Worm (Caenorhabditis elegans): ENCODE data around the gene sri-51.

Gene sri-51

ce11 chrII:3198998-3199397 is at the start of gene sri-51:
Gene sri-51 (minus strand): TSS chrII:3199098.
- TF ChIP-seq unc-39 (tag; optimal IDR thresholded peaks at IDR 0.05) (no peak), mab-5 (tag; optimal IDR thresholded peaks at IDR 0.05) (no peak), nhr-2 (tag; optimal IDR thresholded peaks at IDR 0.05) (no peak), nhr-28 (tag; optimal IDR thresholded peaks at IDR 0.05) (no peak), unc-62 (GFP tag; optimal IDR thresholded peaks at IDR 0.05) (no peak), nhr-237 (tag; optimal IDR thresholded peaks at IDR 0.05) (no peak), drap-1 (GFP tag; optimal IDR thresholded peaks at IDR 0.05) (no peak), cnd-1 (tag; optimal IDR thresholded peaks at IDR 0.05) (no peak), elt-1 (tag; optimal IDR thresholded peaks at IDR 0.05; ENCODE audit: borderline replicate concordance, insufficient read depth) (no peak), M03D4.4 (tag; optimal IDR thresholded peaks at IDR 0.05) (no peak), ceh-43 (GFP tag; optimal IDR thresholded peaks at IDR 0.05) (no peak), sem-2 (GFP tag; optimal IDR thresholded peaks at IDR 0.05) (no peak), nhr-12 (tag; optimal IDR thresholded peaks at IDR 0.05) (no peak), nhr-76 (tag; optimal IDR thresholded peaks at IDR 0.05) (no peak), ceh-39 (tag; optimal IDR thresholded peaks at IDR 0.05) (no peak)

ce11 chrII:3248043-3248718 is 49.3 kb upstream of the sri-51 start, which contains the start of the genes fbxc-50 and C17F4.2:
Gene fbxc-50 (minus strand): TSS chrII:3248123.
Gene C17F4.2 (plus strand): TSS chrII:3248668.
- TF ChIP-seq drap-1 (GFP tag; optimal IDR thresholded peaks at IDR 0.05) (no peak), hlh-1 (tag; optimal IDR thresholded peaks at IDR 0.05) (peak; percentile 35)

- TF ChIP-seq ceh-83 (GFP tag; optimal IDR thresholded peaks at IDR 0.05) (no peak), blmp-1 (tag; optimal IDR thresholded peaks at IDR 0.05) (no peak), elt-3 (tag; optimal IDR thresholded peaks at IDR 0.05) (no peak), nhr-76 (tag; optimal IDR thresholded peaks at IDR 0.05) (no peak), ceh-39 (tag; optimal IDR thresholded peaks at IDR 0.05) (no peak), unc-120 (tag; optimal IDR thresholded peaks at IDR 0.05; ENCODE audit: poor library complexity, severe bottlenecking) (no peak), unc-62 (GFP tag; optimal IDR thresholded peaks at IDR 0.05) (no peak), lin-13 (tag; optimal IDR thresholded peaks at IDR 0.05) (no peak), nhr-28 (tag; optimal IDR thresholded peaks at IDR 0.05) (no peak), mep-1 (tag; optimal IDR thresholded peaks at IDR 0.05) (no peak), ces-1 (GFP tag; optimal IDR thresholded peaks at IDR 0.05) (no peak), lsy-2 (tag; optimal IDR thresholded peaks at IDR 0.05) (no peak), ztf-11 (tag; optimal IDR thresholded peaks at IDR 0.05) (no peak), drap-1 (GFP tag; optimal IDR thresholded peaks at IDR 0.05) (no peak), nhr-12 (tag; optimal IDR thresholded peaks at IDR 0.05) (no peak), zip-8 (tag; optimal IDR thresholded peaks at IDR 0.05) (no peak), sem-2 (GFP tag; optimal IDR thresholded peaks at IDR 0.05) (no peak), mls-2 (tag; optimal IDR thresholded peaks at IDR 0.05) (no peak)
Measured at ce11 chrII:3247556-3247955, 48.7 kb upstream of the sri-51 start.

- TF ChIP-seq nhr-2 (tag; optimal IDR thresholded peaks at IDR 0.05): no peak
- no peak for TF ChIP-seq ham-2 (GFP tag; optimal IDR thresholded peaks at IDR 0.05)
- TF ChIP-seq hlh-1 (tag; optimal IDR thresholded peaks at IDR 0.05): no peak
- TF ChIP-seq M03D4.4 (tag; optimal IDR thresholded peaks at IDR 0.05): no peak
- no peak for TF ChIP-seq unc-120 (tag; optimal IDR thresholded peaks at IDR 0.05; ENCODE audit: poor library complexity, severe bottlenecking)
- no peak for TF ChIP-seq sem-2 (GFP tag; optimal IDR thresholded peaks at IDR 0.05)
- TF ChIP-seq ztf-11 (tag; optimal IDR thresholded peaks at IDR 0.05): no peak
- no peak for TF ChIP-seq drap-1 (GFP tag; optimal IDR thresholded peaks at IDR 0.05)
- TF ChIP-seq nhr-12 (tag; optimal IDR thresholded peaks at IDR 0.05): no peak
- TF ChIP-seq snpc-4 (tag; optimal IDR thresholded peaks at IDR 0.05): no peak
- no peak for TF ChIP-seq cnd-1 (tag; optimal IDR thresholded peaks at IDR 0.05)
- TF ChIP-seq lsy-2 (tag; optimal IDR thresholded peaks at IDR 0.05): no peak
- TF ChIP-seq elt-1 (tag; optimal IDR thresholded peaks at IDR 0.05; ENCODE audit: borderline replicate concordance, insufficient read depth): no peak
Measured at ce11 chrII:3245836-3246235, 46.9 kb upstream of the sri-51 start, which contains the start of gene C17F4.7. Gene C17F4.7 (minus strand): TSS chrII:3246015.

- TF ChIP-seq pha-4 (tag; optimal IDR thresholded peaks at IDR 0.05) (no peak), ceh-39 (tag; optimal IDR thresholded peaks at IDR 0.05) (no peak), sptf-1 (tag; optimal IDR thresholded peaks at IDR 0.05) (no peak), ham-2 (GFP tag; optimal IDR thresholded peaks at IDR 0.05) (no peak), snpc-4 (tag; optimal IDR thresholded peaks at IDR 0.05) (no peak), mab-5 (tag; optimal IDR thresholded peaks at IDR 0.05) (no peak), lin-32 (GFP tag; optimal IDR thresholded peaks at IDR 0.05) (no peak), ces-1 (GFP tag; optimal IDR thresholded peaks at IDR 0.05) (no peak)
Measured at ce11 chrII:3244758-3245157, 45.9 kb upstream of the sri-51 start.

Measured in whole organism, mixed stage, embryonic.